Fruit fly (Drosophila melanogaster) Kc167 (cell line): ENCODE results near the gene CG42258.

Experiments used
- Myc ChIP-seq: fragments of >200 bp; optimal IDR thresholded peaks from 2 replicates; lab custom pipeline; 2017; ENCODE audit warnings: missing external identifiers
- Sin3A ChIP-seq: fragments of >200 bp; optimal IDR thresholded peaks from 2 replicates; lab custom pipeline; 2018; ENCODE audit warnings: missing external identifiers
- h ChIP-seq: fragments of >200 bp; optimal IDR thresholded peaks from 3 replicates; lab custom pipeline; 2018; ENCODE audit warnings: missing external identifiers
- insv ChIP-seq: fragments of >200 bp; optimal IDR thresholded peaks from 3 replicates; lab custom pipeline; 2018; ENCODE audit warnings: missing external identifiers
- psq ChIP-seq: fragments of >200 bp; optimal IDR thresholded peaks from 2 replicates; lab custom pipeline; 2017; ENCODE audit warnings: missing external identifiers
- ttk ChIP-seq: sonication (Bioruptor generic); optimal IDR thresholded peaks from 2 replicates; lab custom pipeline; 2017; ENCODE audit warnings: missing external identifiers

DNA sequence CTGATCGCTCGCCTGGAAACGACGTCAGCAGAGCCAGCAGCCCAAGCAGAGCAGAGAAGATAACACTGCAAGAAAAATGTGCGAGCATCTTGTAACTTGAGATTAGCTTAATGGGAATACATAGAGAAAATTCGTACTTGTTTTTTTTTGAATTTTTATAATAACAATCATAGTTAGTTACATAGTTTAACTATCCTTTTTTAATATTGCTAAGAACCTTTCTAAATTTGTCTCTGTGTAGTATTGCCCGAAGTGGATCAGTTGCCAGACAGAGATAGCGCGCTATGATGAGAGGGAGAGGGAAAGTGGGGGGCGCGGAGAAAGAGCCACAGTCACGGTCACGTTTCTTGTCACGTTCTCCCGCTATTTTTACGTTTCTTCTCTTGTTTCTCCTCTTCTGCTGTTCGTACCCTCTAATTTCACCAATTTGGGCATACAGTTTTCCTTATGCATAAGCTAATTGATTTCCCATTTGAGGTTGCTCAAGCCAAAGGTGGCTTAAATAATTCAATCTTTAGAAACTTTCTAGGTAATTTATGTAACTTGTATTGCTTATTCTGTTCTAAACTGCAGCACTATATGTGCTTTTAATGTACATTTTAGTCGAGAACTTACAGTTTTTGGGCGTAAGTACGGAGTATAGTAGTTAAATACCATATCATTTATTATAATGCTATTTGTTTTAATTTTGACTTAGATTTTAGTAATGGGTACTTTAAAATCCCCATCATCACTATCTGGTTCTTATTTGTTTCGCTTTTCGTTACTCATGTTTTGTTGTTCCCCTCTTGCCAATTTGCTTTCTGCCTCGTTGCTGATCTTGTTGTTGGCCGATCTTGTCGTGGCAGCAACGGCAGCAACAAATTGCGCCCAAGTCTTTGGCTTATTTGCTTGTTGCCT, 47.7 kb downstream of the CG42258 start:
- no peak for TF ChIP-seq h (lab: Kevin White, UChicago)
- no peak for TF ChIP-seq ttk (lab: Kevin White, UChicago)
- no peak for TF ChIP-seq insv (lab: Kevin White, UChicago)
- no peak for TF ChIP-seq Myc (lab: Kevin White, UChicago)
- TF ChIP-seq Sin3A: no peak
- no peak for TF ChIP-seq psq (lab: Kevin White, UChicago)
